Fruit fly (Drosophila melanogaster) whole organism, embryonic: ENCODE measurements around the gene Kat60.

Experiments used
- Atf6 ChIP-seq: fragments of 200-800 bp; sonication (Bioruptor generic); IDR thresholded peaks from 2 replicates; pipeline ENCODE4 v1.3.6; 2022; ENCODE audit warnings: missing biosample characterization, missing genetic modification characterization
- Awh ChIP-seq: fragments of 200-800 bp; sonication (Bioruptor generic); IDR thresholded peaks from 2 replicates; pipeline ENCODE4, ENCODE4 v1.3.6; 2022; ENCODE audit warnings: missing biosample characterization, missing genetic modification characterization
- CG10267 ChIP-seq: fragments of 200-800 bp; sonication (Bioruptor generic); optimal IDR thresholded peaks from 2 replicates; lab custom pipeline; 2018; ENCODE audit warnings: missing biosample characterization, mild to moderate bottlenecking, missing genetic modification characterization, moderate library complexity
- CG11560 ChIP-seq: fragments of 200-800 bp; sonication (Bioruptor generic); IDR thresholded peaks from 3 replicates; pipeline ENCODE4 v1.3.6; 2022; ENCODE audit warnings: missing biosample characterization, missing genetic modification characterization
- CG11696 ChIP-seq: fragments of 200-800 bp; sonication (Bioruptor generic); IDR thresholded peaks from 2 replicates; pipeline ENCODE4 v1.3.6; 2022; ENCODE audit warnings: missing biosample characterization, missing genetic modification characterization
- CG12236 ChIP-seq: fragments of 200-800 bp; sonication (Bioruptor generic); optimal IDR thresholded peaks from 2 replicates; lab custom pipeline; 2016; ENCODE audit warnings: missing biosample characterization, missing genetic modification characterization
- CG12299 ChIP-seq: fragments of 200-800 bp; sonication (Bioruptor generic); optimal IDR thresholded peaks from 2 replicates; lab custom pipeline; 2018; ENCODE audit warnings: missing biosample characterization, mild to moderate bottlenecking, missing genetic modification characterization
- CG14667 ChIP-seq: fragments of 200-800 bp; sonication (Bioruptor generic); IDR thresholded peaks from 2 replicates; pipeline ENCODE4 v1.3.6; 2022; ENCODE audit warnings: missing biosample characterization, missing genetic modification characterization
- CG1529 ChIP-seq: fragments of 200-800 bp; sonication (Bioruptor generic); optimal IDR thresholded peaks from 3 replicates; lab custom pipeline; 2018; ENCODE audit warnings: missing biosample characterization, missing genetic modification characterization
- CG1602 ChIP-seq: fragments of 200-800 bp; sonication (Bioruptor generic); optimal IDR thresholded peaks from 3 replicates; lab custom pipeline; 2016; ENCODE audit warnings: missing biosample characterization, missing genetic modification characterization
- CG17361 ChIP-seq: fragments of 200-800 bp; sonication (Bioruptor generic); IDR thresholded peaks from 3 replicates; pipeline ENCODE4 v1.3.6; 2022; ENCODE audit warnings: missing biosample characterization, missing genetic modification characterization
- CG31365 ChIP-seq: fragments of 200-800 bp; sonication (Bioruptor generic); optimal IDR thresholded peaks from 2 replicates; lab custom pipeline; 2018; ENCODE audit warnings: missing biosample characterization, mild to moderate bottlenecking, missing genetic modification characterization
- CG32767 ChIP-seq: fragments of 200-800 bp; sonication (Bioruptor generic); IDR thresholded peaks from 2 replicates; pipeline ENCODE4 v1.3.6; 2022; ENCODE audit warnings: missing biosample characterization, missing genetic modification characterization
- CG3407 ChIP-seq: fragments of 200-800 bp; sonication (Bioruptor generic); optimal IDR thresholded peaks from 2 replicates; lab custom pipeline; 2018; ENCODE audit warnings: missing biosample characterization, mild to moderate bottlenecking, missing genetic modification characterization
- CG3847 ChIP-seq: fragments of 200-800 bp; sonication (Bioruptor generic); IDR thresholded peaks from 2 replicates; pipeline ENCODE4 v1.3.6; 2022; ENCODE audit warnings: missing biosample characterization, missing genetic modification characterization
- CG6683 ChIP-seq: fragments of 200-800 bp; sonication (Bioruptor generic); optimal IDR thresholded peaks from 2 replicates; lab custom pipeline; 2017; ENCODE audit warnings: missing biosample characterization, mild to moderate bottlenecking, missing genetic modification characterization, missing genetic modification reagents
- CG9437 ChIP-seq: fragments of 200-800 bp; sonication (Bioruptor generic); optimal IDR thresholded peaks from 2 replicates; lab custom pipeline; 2018; ENCODE audit warnings: missing biosample characterization, mild to moderate bottlenecking, missing genetic modification characterization
- CG9797 ChIP-seq: fragments of 200-800 bp; sonication (Bioruptor generic); optimal IDR thresholded peaks from 3 replicates; lab custom pipeline; 2018; ENCODE audit warnings: missing biosample characterization, mild to moderate bottlenecking, missing genetic modification characterization
- CTCF ChIP-seq: fragments of 200-800 bp; sonication (Bioruptor generic); optimal IDR thresholded peaks from 2 replicates; lab custom pipeline; 2017; ENCODE audit warnings: missing biosample characterization, mild to moderate bottlenecking, missing genetic modification characterization, moderate library complexity
- CkIIα-i1 ChIP-seq: fragments of 200-800 bp; sonication (Bioruptor generic); IDR thresholded peaks from 2 replicates; pipeline ENCODE4 v1.3.6; 2022; ENCODE audit warnings: missing biosample characterization, missing genetic modification characterization
- D19B ChIP-seq: fragments of 200-800 bp; sonication (Bioruptor generic); optimal IDR thresholded peaks from 2 replicates; lab custom pipeline; 2017; ENCODE audit warnings: missing biosample characterization, mild to moderate bottlenecking, missing genetic modification characterization
- Dad ChIP-seq: fragments of 200-800 bp; sonication (Bioruptor generic); optimal IDR thresholded peaks from 3 replicates; lab custom pipeline; 2016; ENCODE audit warnings: missing biosample characterization, missing genetic modification characterization
- Dfd ChIP-seq, 2 experiments: fragments of >200 bp; optimal IDR thresholded peaks; 2 replicates each; lab custom pipeline; 2017; ENCODE audit warnings: missing biosample characterization in 2 of 2, missing genetic modification characterization in 2 of 2
- Fer3 ChIP-seq: fragments of 200-800 bp; sonication (Bioruptor generic); optimal IDR thresholded peaks from 2 replicates; lab custom pipeline; 2018; ENCODE audit warnings: missing biosample characterization, mild to moderate bottlenecking, missing genetic modification characterization, moderate library complexity
- HLH3B ChIP-seq: fragments of 200-800 bp; sonication (Bioruptor generic); IDR thresholded peaks from 2 replicates; pipeline ENCODE4 v1.3.6; 2022; ENCODE audit warnings: missing biosample characterization, missing genetic modification characterization
- Hr3 ChIP-seq: fragments of 200-800 bp; sonication (Bioruptor generic); optimal IDR thresholded peaks from 3 replicates; lab custom pipeline; 2016; ENCODE audit warnings: missing biosample characterization, missing genetic modification characterization
- Hr78 ChIP-seq, 2 experiments: fragments of 200-800 bp in 1 of 2; fragments of >200 bp in 1 of 2; sonication (Bioruptor generic) in 1 of 2; optimal IDR thresholded peaks; 2 replicates each; lab custom pipeline; 2017 to 2019; ENCODE audit warnings: missing biosample characterization in 2 of 2, missing genetic modification characterization in 2 of 2, mild to moderate bottlenecking in 1 of 2, moderate library complexity in 1 of 2
- Mrtf ChIP-seq: fragments of 200-800 bp; sonication (Bioruptor generic); IDR thresholded peaks from 3 replicates; pipeline ENCODE4 v1.3.6; 2022; ENCODE audit warnings: missing biosample characterization, missing genetic modification characterization
- Oaz ChIP-seq: fragments of 200-800 bp; sonication (Bioruptor generic); IDR thresholded peaks from 2 replicates; pipeline ENCODE4 v1.3.6; 2022; ENCODE audit warnings: missing biosample characterization, missing genetic modification characterization
- Six4 ChIP-seq: fragments of 200-800 bp; sonication (Bioruptor generic); optimal IDR thresholded peaks from 2 replicates; lab custom pipeline; 2016; ENCODE audit warnings: missing biosample characterization, missing genetic modification characterization
- TFAM ChIP-seq: fragments of 200-800 bp; sonication (Bioruptor generic); optimal IDR thresholded peaks from 2 replicates; lab custom pipeline; 2017; ENCODE audit warnings: missing biosample characterization, missing genetic modification characterization, inconsistent platforms
- ara ChIP-seq: fragments of 200-800 bp; sonication (Bioruptor generic); IDR thresholded peaks from 2 replicates; pipeline ENCODE4 v1.3.6; 2022; ENCODE audit warnings: missing biosample characterization, missing genetic modification characterization
- ato ChIP-seq: fragments of 200-800 bp; sonication (Bioruptor generic); IDR thresholded peaks from 2 replicates; pipeline ENCODE4 v1.3.6; 2022; ENCODE audit warnings: missing biosample characterization, missing genetic modification characterization; ENCODE audit not compliant: partially characterized antibody
- bcd ChIP-seq: fragments of 200-800 bp; sonication (Bioruptor generic); optimal IDR thresholded peaks from 2 replicates; lab custom pipeline; 2017; ENCODE audit warnings: missing biosample characterization, mild to moderate bottlenecking, missing genetic modification characterization
- cas ChIP-seq: fragments of 200-800 bp; sonication (Bioruptor generic); IDR thresholded peaks from 2 replicates; pipeline ENCODE4 v1.3.6; 2022; ENCODE audit warnings: missing biosample characterization, missing genetic modification characterization
- corto ChIP-seq: fragments of 200-800 bp; sonication (Bioruptor generic); optimal IDR thresholded peaks from 2 replicates; lab custom pipeline; 2016; ENCODE audit warnings: missing biosample characterization, mild to moderate bottlenecking, missing genetic modification characterization, moderate library complexity
- disco-r ChIP-seq: fragments of 200-800 bp; sonication (Bioruptor generic); optimal IDR thresholded peaks from 2 replicates; lab custom pipeline; 2016; ENCODE audit warnings: missing biosample characterization, missing genetic modification characterization
- esg ChIP-seq: fragments of 200-800 bp; sonication (Bioruptor generic); conservative IDR thresholded peaks from 2 replicates; pipeline ENCODE4 v1.3.6; 2022; ENCODE audit warnings: missing biosample characterization, missing genetic modification characterization
- ftz-f1 ChIP-seq: fragments of 200-800 bp; sonication (Bioruptor generic); optimal IDR thresholded peaks from 2 replicates; lab custom pipeline; 2016; ENCODE audit warnings: missing biosample characterization, missing genetic modification characterization
- gcm2 ChIP-seq: fragments of 200-800 bp; sonication (Bioruptor generic); optimal IDR thresholded peaks from 2 replicates; lab custom pipeline; 2016; ENCODE audit warnings: missing biosample characterization, missing genetic modification characterization
- gt ChIP-seq: fragments of 200-800 bp; sonication (Bioruptor generic); IDR thresholded peaks from 2 replicates; pipeline ENCODE4 v1.3.6; 2022; ENCODE audit warnings: missing biosample characterization, missing genetic modification characterization
- inv ChIP-seq: fragments of 200-800 bp; sonication (Bioruptor generic); IDR thresholded peaks from 2 replicates; pipeline ENCODE4 v1.3.6; 2022; ENCODE audit warnings: missing biosample characterization, missing genetic modification characterization; ENCODE audit not compliant: partially characterized antibody
- kah ChIP-seq: fragments of 200-800 bp; sonication (Bioruptor generic); optimal IDR thresholded peaks from 2 replicates; lab custom pipeline; 2018; ENCODE audit warnings: missing biosample characterization, mild to moderate bottlenecking, missing genetic modification characterization
- kni ChIP-seq: fragments of 200-800 bp; sonication (Bioruptor generic); optimal IDR thresholded peaks from 3 replicates; lab custom pipeline; 2017; ENCODE audit warnings: mild to moderate bottlenecking, missing biosample characterization, missing genetic modification reagents, missing genetic modification characterization
- lbe ChIP-seq: fragments of 200-800 bp; sonication (Bioruptor generic); optimal IDR thresholded peaks from 2 replicates; lab custom pipeline; 2016; ENCODE audit warnings: missing biosample characterization, mild to moderate bottlenecking, missing genetic modification characterization
- nmo ChIP-seq: fragments of 200-800 bp; sonication (Bioruptor generic); optimal IDR thresholded peaks from 2 replicates; lab custom pipeline; 2018; ENCODE audit warnings: missing biosample characterization, mild to moderate bottlenecking, missing genetic modification characterization, moderate library complexity
- phol ChIP-seq: fragments of 200-800 bp; sonication (Bioruptor generic); optimal IDR thresholded peaks from 3 replicates; lab custom pipeline; 2018; ENCODE audit warnings: missing biosample characterization, mild to moderate bottlenecking, missing genetic modification characterization, moderate library complexity
- sob ChIP-seq: fragments of 200-800 bp; sonication (Bioruptor generic); IDR thresholded peaks from 2 replicates; pipeline ENCODE4 v1.3.6; 2022; ENCODE audit warnings: missing biosample characterization, missing genetic modification characterization
- trem ChIP-seq: fragments of 200-800 bp; optimal IDR thresholded peaks from 3 replicates; lab custom pipeline; 2019; ENCODE audit warnings: missing biosample characterization, mild to moderate bottlenecking, missing genetic modification characterization, moderate library complexity
- wor ChIP-seq: fragments of 200-800 bp; sonication (Bioruptor generic); IDR thresholded peaks from 2 replicates; pipeline ENCODE4 v1.3.6; 2022; ENCODE audit warnings: missing biosample characterization, missing genetic modification characterization
- zf30C ChIP-seq: fragments of 200-800 bp; sonication (Bioruptor generic); optimal IDR thresholded peaks from 3 replicates; lab custom pipeline; 2018; ENCODE audit warnings: missing biosample characterization, mild to moderate bottlenecking, missing genetic modification characterization

Kat60 gene

dm6 chr3R:5251243-5251865 lies 19.3 kb upstream of the Kat60 start, which contains the start of gene CtsF (continued):
- TF ChIP-seq D19B (GFP tag; lab: Kevin White, UChicago) (no peak), bcd (GFP tag; lab: Kevin White, UChicago) (no peak), phol (tag; lab: Kevin White, UChicago) (peak; percentile 1), CG10267 (peak; percentile 65), CG14667 (no peak), CG12299 (tag; lab: Kevin White, UChicago) (peak; percentile 28), CTCF (no peak), Atf6 (peak; percentile 43; the same call in 1 of the 2 replicates), Dad (peak; percentile 1), CG11560 (tag; lab: Robert Waterston, UW) (no peak), kah (GFP tag; lab: Kevin White, UChicago) (peak; percentile 55), HLH3B (GFP tag; lab: Robert Waterston, UW) (no peak), Fer3 (tag; lab: Kevin White, UChicago) (no peak), Awh (GFP tag; lab: Robert Waterston, UW) (no peak), CG32767 (GFP tag; lab: Robert Waterston, UW) (no peak), CG9797 (peak; percentile 39), CG17361 (GFP tag; lab: Robert Waterston, UW) (peak; percentile 49; the same call in 1 of the 3 replicates), disco-r (GFP tag; lab: Kevin White, UChicago) (peak; percentile 4), CkIIα-i1 (no peak), Hr78 (GFP tag; optimal IDR thresholded peaks at IDR 0.05; lab: Kevin White, UChicago) (no peak), Hr3 (GFP tag; lab: Kevin White, UChicago) (no peak), CG1529 (no peak), zf30C (GFP tag; lab: Kevin White, UChicago) (no peak), CG3847 (GFP tag; lab: Robert Waterston, UW) (peak; percentile 34; the same call in 1 of the 2 replicates), Mrtf (GFP tag; lab: Robert Waterston, UW) (0 out of 3 replicates have a peak, but pooled peaks have one; percentile 17), ftz-f1 (GFP tag; lab: Kevin White, UChicago) (peak; percentile 71), Dfd (GFP tag; optimal IDR thresholded peaks at IDR 0.05; lab: Kevin White, UChicago) (no peak), Oaz (GFP tag; lab: Robert Waterston, UW) (no peak), inv (GFP tag; lab: Robert Waterston, UW) (peak; percentile 98), Six4 (no peak), nmo (GFP tag; lab: Kevin White, UChicago) (peak; percentile 41), CG1602 (GFP tag; lab: Kevin White, UChicago) (no peak), CG6683 (peak; percentile 15), CG3407 (GFP tag; lab: Kevin White, UChicago) (no peak), wor (no peak), esg (GFP tag; lab: Robert Waterston, UW) (no peak), CG9437 (no peak), gcm2 (GFP tag; lab: Kevin White, UChicago) (no peak), corto (no peak), CG12236 (no peak), gt (GFP tag; lab: Robert Waterston, UW) (no peak), CG31365 (tag; lab: Kevin White, UChicago) (no peak), CG11696 (GFP tag; lab: Robert Waterston, UW) (no peak), trem (peak; percentile 63), cas (GFP tag; lab: Robert Waterston, UW) (no peak), ato (GFP tag; lab: Robert Waterston, UW) (peak; percentile 99), ara (GFP tag; lab: Robert Waterston, UW) (no peak), sob (GFP tag; lab: Robert Waterston, UW) (0 out of 2 replicates have a peak, but pooled peaks have one; percentile 42), kni (GFP tag; lab: Kevin White, UChicago) (peak; percentile 74), TFAM (GFP tag; lab: Kevin White, UChicago) (no peak), lbe (GFP tag; lab: Kevin White, UChicago) (peak; percentile 67)
